Worm (Caenorhabditis elegans) whole organism, L4 larva: ENCODE data around the gene nhr-210.

Source experiments
- D1046.2 ChIP-seq: fragments of 200-800 bp; sonication (Bioruptor generic); IDR thresholded peaks from 2 replicates; pipeline ENCODE4 v1.3.6; 2022; ENCODE audit warnings: missing genetic modification characterization, missing compliant biosample characterization
- F10B5.3 ChIP-seq: sonication (generic microtip); optimal IDR thresholded peaks from 2 replicates; lab custom pipeline; 2016; ENCODE audit warnings: mild to moderate bottlenecking, missing genetic modification characterization, missing compliant biosample characterization
- T26A8.4 ChIP-seq: fragments of 200-800 bp; sonication (Bioruptor generic); IDR thresholded peaks from 2 replicates; pipeline ENCODE4 v1.3.6; 2022; ENCODE audit warnings: missing genetic modification characterization, missing compliant biosample characterization
- Y105C5A.15 ChIP-seq: fragments of 200-800 bp; sonication (Bioruptor generic); IDR thresholded peaks from 2 replicates; pipeline ENCODE4 v1.3.6; 2022; ENCODE audit warnings: missing genetic modification characterization, missing compliant biosample characterization
- ZK546.5 ChIP-seq, 2 experiments: sonication (generic microtip); optimal IDR thresholded peaks; 2 replicates each; lab custom pipeline; 2017; ENCODE audit warnings: missing biosample characterization in 2 of 2, missing genetic modification characterization in 2 of 2
- aha-1 ChIP-seq: fragments of 150-350 bp; peaks from one replicate; lab custom pipeline; 2014; ENCODE audit warnings: missing biosample characterization, missing genetic modification characterization
- ceh-28 ChIP-seq: fragments of 150-350 bp; optimal IDR thresholded peaks from 2 replicates; lab custom pipeline; 2014; ENCODE audit warnings: missing biosample characterization, missing genetic modification reagents, missing genetic modification characterization
- ces-1 ChIP-seq: fragments of 150-350 bp; sonication (generic microtip); optimal IDR thresholded peaks from 4 replicates; lab custom pipeline; 2014; ENCODE audit warnings: missing biosample characterization, missing genetic modification reagents, missing genetic modification characterization
- cey-2 ChIP-seq: sonication (generic microtip); optimal IDR thresholded peaks from 3 replicates; lab custom pipeline; 2017; ENCODE audit warnings: missing genetic modification characterization, mild to moderate bottlenecking, missing compliant biosample characterization, antibody characterized with exemption, borderline replicate concordance; ENCODE audit not compliant: insufficient read depth
- daf-12 ChIP-seq: fragments of 150-350 bp; optimal IDR thresholded peaks from 2 replicates; lab custom pipeline; 2014; ENCODE audit warnings: missing biosample characterization, missing genetic modification reagents, missing genetic modification characterization
- daf-16 ChIP-seq, 3 experiments: sonication (generic microtip); optimal IDR thresholded peaks; 2 replicates each; lab custom pipeline; 2016 to 2017; ENCODE audit warnings: missing genetic modification characterization in 3 of 3, missing genetic modification reagents in 3 of 3, mild to moderate bottlenecking in 2 of 3, missing compliant biosample characterization in 2 of 3, missing biosample characterization in 1 of 3, moderate library complexity in 1 of 3
- dmd-6 ChIP-seq: fragments of 200-800 bp; sonication (Bioruptor generic); IDR thresholded peaks from 2 replicates; pipeline ENCODE4 v1.3.6; 2022; ENCODE audit warnings: missing genetic modification reagents, missing genetic modification characterization, missing compliant biosample characterization
- dmd-8 ChIP-seq: fragments of 200-800 bp; sonication (Bioruptor generic); IDR thresholded peaks from 2 replicates; pipeline ENCODE4 v1.3.6; 2022; ENCODE audit warnings: missing genetic modification characterization, missing compliant biosample characterization
- dmd-9 ChIP-seq: fragments of 200-800 bp; sonication (Bioruptor generic); IDR thresholded peaks from 2 replicates; pipeline ENCODE4 v1.3.6; 2022; ENCODE audit warnings: missing genetic modification reagents, missing genetic modification characterization, missing compliant biosample characterization
- dve-1 ChIP-seq: sonication (generic microtip); optimal IDR thresholded peaks from 2 replicates; lab custom pipeline; 2017; ENCODE audit warnings: antibody characterized with exemption, mild to moderate bottlenecking, missing genetic modification characterization, missing compliant biosample characterization; ENCODE audit not compliant: insufficient read depth
- egl-43 ChIP-seq: fragments of 200-800 bp; sonication (Bioruptor generic); IDR thresholded peaks from 2 replicates; pipeline ENCODE4 v1.3.6; 2022; ENCODE audit warnings: missing genetic modification reagents, missing genetic modification characterization, missing compliant biosample characterization
- fos-1 ChIP-seq: fragments of 150-350 bp; optimal IDR thresholded peaks from 2 replicates; lab custom pipeline; 2014; ENCODE audit warnings: missing biosample characterization, missing genetic modification characterization
- hlh-11 ChIP-seq: fragments of 200-800 bp; sonication (Bioruptor generic); optimal IDR thresholded peaks from 2 replicates; lab custom pipeline; 2018; ENCODE audit warnings: mild to moderate bottlenecking, missing genetic modification characterization, missing compliant biosample characterization
- hmg-1.1 ChIP-seq: fragments of 200-800 bp; sonication (Bioruptor generic); IDR thresholded peaks from 2 replicates; pipeline ENCODE4 v1.3.6; 2022; ENCODE audit warnings: missing genetic modification reagents, missing genetic modification characterization, missing compliant biosample characterization
- lim-7 ChIP-seq: fragments of 200-800 bp; sonication (Bioruptor generic); IDR thresholded peaks from 2 replicates; pipeline ENCODE4 v1.3.6; 2022; ENCODE audit warnings: missing genetic modification characterization, missing compliant biosample characterization
- lin-1 ChIP-seq: fragments of 200-800 bp; sonication (Bioruptor generic); IDR thresholded peaks from 2 replicates; pipeline ENCODE4 v1.3.6; 2022; ENCODE audit warnings: missing genetic modification reagents, missing genetic modification characterization, missing compliant biosample characterization
- lin-13 ChIP-seq: fragments of 150-350 bp; optimal IDR thresholded peaks from 2 replicates; lab custom pipeline; 2014; ENCODE audit warnings: missing biosample characterization, missing genetic modification reagents, missing genetic modification characterization
- madf-9 ChIP-seq: fragments of 200-800 bp; sonication (Bioruptor generic); conservative IDR thresholded peaks from 2 replicates; pipeline ENCODE4 v1.3.6; 2022; ENCODE audit warnings: missing genetic modification reagents, missing genetic modification characterization, missing compliant biosample characterization
- mdt-29 ChIP-seq: fragments of 200-800 bp; sonication (Bioruptor generic); IDR thresholded peaks from 2 replicates; pipeline ENCODE4 v1.3.6; 2022; ENCODE audit warnings: missing genetic modification reagents, missing genetic modification characterization, missing compliant biosample characterization
- nhr-28 ChIP-seq: fragments of 150-350 bp; optimal IDR thresholded peaks from 2 replicates; lab custom pipeline; 2014; ENCODE audit warnings: missing biosample characterization, missing genetic modification characterization
- nhr-41 ChIP-seq: fragments of 200-800 bp; sonication (Bioruptor generic); IDR thresholded peaks from 2 replicates; pipeline ENCODE4 v1.3.6; 2022; ENCODE audit warnings: missing genetic modification reagents, missing genetic modification characterization, missing compliant biosample characterization
- nhr-6 ChIP-seq: fragments of 150-350 bp; optimal IDR thresholded peaks from 2 replicates; lab custom pipeline; 2014; ENCODE audit warnings: missing biosample characterization, missing genetic modification characterization
- php-3 ChIP-seq: fragments of 200-800 bp; sonication (Bioruptor generic); IDR thresholded peaks from 2 replicates; pipeline ENCODE4 v1.3.6; 2022; ENCODE audit warnings: missing genetic modification reagents, missing genetic modification characterization, missing compliant biosample characterization
- pqm-1 ChIP-seq: sonication (generic microtip); optimal IDR thresholded peaks from 2 replicates; lab custom pipeline; 2017; ENCODE audit warnings: missing biosample characterization, missing genetic modification characterization
- set-16 ChIP-seq: fragments of 200-800 bp; sonication (Bioruptor generic); IDR thresholded peaks from 2 replicates; pipeline ENCODE4 v1.3.6; 2022; ENCODE audit warnings: missing genetic modification reagents, missing genetic modification characterization, missing compliant biosample characterization
- snpc-4 ChIP-seq: fragments of 150-350 bp; optimal IDR thresholded peaks from 2 replicates; lab custom pipeline; 2014; ENCODE audit warnings: missing biosample characterization, missing genetic modification characterization
- spr-3 ChIP-seq: fragments of 200-800 bp; sonication (Bioruptor generic); optimal IDR thresholded peaks from 2 replicates; lab custom pipeline; 2018; ENCODE audit warnings: mild to moderate bottlenecking, missing genetic modification characterization, missing compliant biosample characterization
- unc-39 ChIP-seq: sonication (generic microtip); optimal IDR thresholded peaks from 2 replicates; lab custom pipeline; 2017; ENCODE audit warnings: missing biosample characterization, missing genetic modification characterization
- unc-62 ChIP-seq, 3 experiments: fragments of 150-350 bp in 1 of 3; sonication (generic microtip); optimal IDR thresholded peaks in 2 of 3; peaks in 1 of 3; 1 replicate in 1 of 3; 2 replicates in 2 of 3; lab custom pipeline; 2014 to 2017; ENCODE audit warnings: missing biosample characterization in 3 of 3, missing genetic modification characterization in 3 of 3, missing genetic modification reagents in 3 of 3, missing genotype in 1 of 3
- zip-11 ChIP-seq: fragments of 200-800 bp; sonication (Bioruptor generic); IDR thresholded peaks from 2 replicates; pipeline ENCODE4 v1.3.6; 2022; ENCODE audit warnings: missing genetic modification characterization, missing compliant biosample characterization
- ztf-7 ChIP-seq: fragments of 150-350 bp; optimal IDR thresholded peaks from 2 replicates; lab custom pipeline; 2014; ENCODE audit warnings: missing biosample characterization, missing genetic modification characterization

The nhr-210 gene

ce11 chrV:489320-489719 lies 30.0 kb downstream of the nhr-210 start, which contains the start of gene nhr-106:
Gene nhr-106 (plus strand): TSS chrV:489620.
- TF ChIP-seq cey-2 (tag; lab: Kevin White, UChicago) (no peak), nhr-28 (tag; lab: Kevin White, UChicago) (peak; percentile 78), fos-1 (tag; lab: Kevin White, UChicago) (no peak), dmd-8 (GFP tag; lab: Robert Waterston, UW) (no peak), nhr-41 (GFP tag; lab: Robert Waterston, UW) (no peak), unc-39 (tag; lab: Kevin White, UChicago) (no peak), hlh-11 (tag; lab: Kevin White, UChicago) (no peak), Y105C5A.15 (no peak), pqm-1 (tag; lab: Kevin White, UChicago) (peak; percentile 20), unc-62 (GFP tag; optimal IDR thresholded peaks at IDR 0.05 in 1 of 2; lab: Kevin White, UChicago) (no peak), unc-62 (tag; optimal IDR thresholded peaks at IDR 0.05; lab: Kevin White, UChicago) (no peak), daf-16 (GFP tag; optimal IDR thresholded peaks at IDR 0.05; lab: Kevin White, UChicago) (no peak), daf-16 (tag; optimal IDR thresholded peaks at IDR 0.05; lab: Kevin White, UChicago) (peak; percentile 26), dmd-6 (peak; percentile 48; the same call in 1 of the 2 replicates)

ce11 chrV:487980-488379 lies 31.4 kb downstream of the nhr-210 start:
- TF ChIP-seq Y105C5A.15 (no peak), D1046.2 (GFP tag; lab: Robert Waterston, UW) (no peak), aha-1 (peak; percentile 11), nhr-28 (tag; lab: Kevin White, UChicago) (no peak), set-16 (GFP tag; lab: Robert Waterston, UW) (peak; percentile 64), ceh-28 (tag; lab: Kevin White, UChicago) (no peak), lin-1 (GFP tag; lab: Robert Waterston, UW) (no peak), lin-13 (no peak), F10B5.3 (tag; lab: Kevin White, UChicago) (no peak), lim-7 (GFP tag; lab: Robert Waterston, UW) (0 out of 2 replicates have a peak, but pooled peaks have one; percentile 3), dmd-9 (GFP tag; lab: Robert Waterston, UW) (no peak), zip-11 (GFP tag; lab: Robert Waterston, UW) (no peak), egl-43 (GFP tag; lab: Robert Waterston, UW) (0 out of 2 replicates have a peak, but pooled peaks have one; percentile 63)

- TF ChIP-seq nhr-28 (tag; lab: Kevin White, UChicago) (no peak), mdt-29 (GFP tag; lab: Robert Waterston, UW) (no peak), Y105C5A.15 (no peak), daf-12 (tag; lab: Kevin White, UChicago) (no peak), D1046.2 (GFP tag; lab: Robert Waterston, UW) (no peak), madf-9 (GFP tag; lab: Robert Waterston, UW) (no peak), php-3 (no peak), snpc-4 (tag; lab: Kevin White, UChicago) (no peak), aha-1 (no peak), ZK546.5 (tag; optimal IDR thresholded peaks at IDR 0.05; lab: Kevin White, UChicago) (no peak), dve-1 (tag; lab: Kevin White, UChicago) (no peak), T26A8.4 (no peak), hmg-1.1 (GFP tag; lab: Robert Waterston, UW) (no peak), ces-1 (GFP tag; lab: Kevin White, UChicago) (no peak), set-16 (GFP tag; lab: Robert Waterston, UW) (no peak), ztf-7 (no peak), nhr-6 (no peak), unc-39 (tag; lab: Kevin White, UChicago) (no peak), lim-7 (GFP tag; lab: Robert Waterston, UW) (no peak), spr-3 (GFP tag; lab: Kevin White, UChicago) (no peak)
Measured at ce11 chrV:486684-487083, 32.7 kb downstream of the nhr-210 start, which contains the start of gene nhr-211. Gene nhr-211 (plus strand): TSS chrV:486984.
